Fruit fly (Drosophila melanogaster): ENCODE measurements around the gene CG6106.

CG6106 gene

dm6 chrX:18366033-18366850, 7.6 kb downstream of the CG6106 start, which contains the start of gene CrebB (continued):
- TF ChIP-seq Hnf4 (GFP tag; optimal IDR thresholded peaks at IDR 0.05) (no peak), CG32264 (GFP tag; optimal IDR thresholded peaks at IDR 0.05) (no peak), Jra (GFP tag; optimal IDR thresholded peaks at IDR 0.05) (no peak), CrebA (GFP tag; optimal IDR thresholded peaks at IDR 0.05; ENCODE audit: borderline replicate concordance) (peak; percentile 89), tai (GFP tag; optimal IDR thresholded peaks at IDR 0.05) (no peak), pan (optimal IDR thresholded peaks at IDR 0.05) (no peak)

dm6 chrX:18366851-18367649, 8.4 kb downstream of the CG6106 start:
- peak; percentile 75 for TF ChIP-seq woc (GFP tag; optimal IDR thresholded peaks at IDR 0.05)
- TF ChIP-seq psq (GFP tag; optimal IDR thresholded peaks at IDR 0.05), result peak; percentile 73
- TF ChIP-seq jim (GFP tag; optimal IDR thresholded peaks at IDR 0.05), result no peak
- TF ChIP-seq dmrt93B (GFP tag; optimal IDR thresholded peaks at IDR 0.05), result peak; percentile 76
- TF ChIP-seq ey (GFP tag; optimal IDR thresholded peaks at IDR 0.05), result peak; percentile 80
- TF ChIP-seq CG32264 (GFP tag; optimal IDR thresholded peaks at IDR 0.05), result peak; percentile 80
- TF ChIP-seq Hnf4 (GFP tag; optimal IDR thresholded peaks at IDR 0.05), result peak; percentile 63
- no peak for TF ChIP-seq lola (GFP tag; optimal IDR thresholded peaks at IDR 0.05)
- peak; percentile 77 to 83 for TF ChIP-seq foxo (GFP tag; optimal IDR thresholded peaks at IDR 0.05)
- TF ChIP-seq Sp1 (GFP tag; optimal IDR thresholded peaks at IDR 0.05), result peak; percentile 86
- TF ChIP-seq pan (optimal IDR thresholded peaks at IDR 0.05), result no peak
- peak; percentile 2 for TF ChIP-seq tai (GFP tag; optimal IDR thresholded peaks at IDR 0.05)
- TF ChIP-seq OdsH (GFP tag; optimal IDR thresholded peaks at IDR 0.05), result peak; percentile 55
- TF ChIP-seq dl (GFP tag; optimal IDR thresholded peaks at IDR 0.05; ENCODE audit: insufficient read depth in 1 of 2, partially characterized antibody in 2 of 2), result no peak
- TF ChIP-seq HLH106 (tag; optimal IDR thresholded peaks at IDR 0.05), result peak; percentile 92
- TF ChIP-seq N (GFP tag; optimal IDR thresholded peaks at IDR 0.05), result no peak
- peak; percentile 70 for TF ChIP-seq rgr (GFP tag; optimal IDR thresholded peaks at IDR 0.05)
- no peak for TF ChIP-seq dsf (GFP tag; optimal IDR thresholded peaks at IDR 0.05; ENCODE audit: borderline replicate concordance)
- TF ChIP-seq CG9705 (GFP tag; optimal IDR thresholded peaks at IDR 0.05), result peak; percentile 76
- TF ChIP-seq fru (GFP tag; optimal IDR thresholded peaks at IDR 0.05), result peak; percentile 84
- peak; percentile 83 for TF ChIP-seq h (GFP tag; optimal IDR thresholded peaks at IDR 0.05)
- peak; percentile 21 for TF ChIP-seq Rel (GFP tag; optimal IDR thresholded peaks at IDR 0.05)
- peak; percentile 77 for TF ChIP-seq Rel (tag; optimal IDR thresholded peaks at IDR 0.05)
- peak; percentile 52 for TF ChIP-seq Dif (GFP tag; optimal IDR thresholded peaks at IDR 0.05; ENCODE audit: partially characterized antibody)
- TF ChIP-seq br (GFP tag; optimal IDR thresholded peaks at IDR 0.05), result peak; percentile 82
- TF ChIP-seq Hr83 (GFP tag; optimal IDR thresholded peaks at IDR 0.05; ENCODE audit: poor library complexity, severe bottlenecking), result no peak
- TF ChIP-seq sage (GFP tag; optimal IDR thresholded peaks at IDR 0.05), result no peak
- no peak for TF ChIP-seq CrebA (GFP tag; optimal IDR thresholded peaks at IDR 0.05; ENCODE audit: borderline replicate concordance)
- peak; percentile 19 for TF ChIP-seq Jra (GFP tag; optimal IDR thresholded peaks at IDR 0.05)
- TF ChIP-seq brk (GFP tag; optimal IDR thresholded peaks at IDR 0.05), result no peak

dm6 chrX:18367806-18368643, 9.3 kb downstream of the CG6106 start:
- no peak for TF ChIP-seq dsf (GFP tag; optimal IDR thresholded peaks at IDR 0.05; ENCODE audit: borderline replicate concordance)
- no peak for TF ChIP-seq Hr83 (GFP tag; optimal IDR thresholded peaks at IDR 0.05; ENCODE audit: poor library complexity, severe bottlenecking)
- TF ChIP-seq Sp1 (GFP tag; optimal IDR thresholded peaks at IDR 0.05), result peak; percentile 62
- no peak for TF ChIP-seq N (GFP tag; optimal IDR thresholded peaks at IDR 0.05)
- peak; percentile 78 for TF ChIP-seq OdsH (GFP tag; optimal IDR thresholded peaks at IDR 0.05)
- no peak for TF ChIP-seq Abd-B (GFP tag; optimal IDR thresholded peaks at IDR 0.05)
- TF ChIP-seq CG32264 (GFP tag; optimal IDR thresholded peaks at IDR 0.05), result peak; percentile 28
- TF ChIP-seq dmrt93B (GFP tag; optimal IDR thresholded peaks at IDR 0.05), result no peak
- TF ChIP-seq lola (GFP tag; optimal IDR thresholded peaks at IDR 0.05), result no peak
- no peak for TF ChIP-seq tai (GFP tag; optimal IDR thresholded peaks at IDR 0.05)
- TF ChIP-seq HLH106 (tag; optimal IDR thresholded peaks at IDR 0.05), result peak; percentile 57
- no peak for TF ChIP-seq jim (GFP tag; optimal IDR thresholded peaks at IDR 0.05)
- TF ChIP-seq Vsx2 (GFP tag; optimal IDR thresholded peaks at IDR 0.05; ENCODE audit: partially characterized antibody), result no peak
- TF ChIP-seq rgr (GFP tag; optimal IDR thresholded peaks at IDR 0.05), result peak; percentile 81
- TF ChIP-seq pan (optimal IDR thresholded peaks at IDR 0.05), result no peak
- no peak for TF ChIP-seq Myc (optimal IDR thresholded peaks at IDR 0.05)
- no peak for TF ChIP-seq Hr78 (GFP tag; optimal IDR thresholded peaks at IDR 0.05)
- TF ChIP-seq fru (GFP tag; optimal IDR thresholded peaks at IDR 0.05), result peak; percentile 72
- no peak for TF ChIP-seq CG9705 (GFP tag; optimal IDR thresholded peaks at IDR 0.05)
- peak; percentile 73 for TF ChIP-seq Hnf4 (GFP tag; optimal IDR thresholded peaks at IDR 0.05)
- no peak for TF ChIP-seq usp (GFP tag; optimal IDR thresholded peaks at IDR 0.05)
- peak; percentile 66 for TF ChIP-seq psq (GFP tag; optimal IDR thresholded peaks at IDR 0.05)
- no peak for TF ChIP-seq Jra (GFP tag; optimal IDR thresholded peaks at IDR 0.05)
- peak; percentile 5 for TF ChIP-seq Mio (GFP tag; optimal IDR thresholded peaks at IDR 0.05)
- TF ChIP-seq dl (GFP tag; optimal IDR thresholded peaks at IDR 0.05; ENCODE audit: insufficient read depth in 1 of 2, partially characterized antibody in 2 of 2), result no peak
- TF ChIP-seq CrebA (GFP tag; optimal IDR thresholded peaks at IDR 0.05; ENCODE audit: borderline replicate concordance), result peak; percentile 16
- TF ChIP-seq foxo (GFP tag; optimal IDR thresholded peaks at IDR 0.05), result peak in 1 of 2 experiments; percentile 76
- TF ChIP-seq Dif (GFP tag; optimal IDR thresholded peaks at IDR 0.05; ENCODE audit: partially characterized antibody), result no peak
- peak; percentile 44 for TF ChIP-seq woc (GFP tag; optimal IDR thresholded peaks at IDR 0.05)
- TF ChIP-seq brk (GFP tag; optimal IDR thresholded peaks at IDR 0.05), result peak; percentile 44
- TF ChIP-seq br (GFP tag; optimal IDR thresholded peaks at IDR 0.05), result peak; percentile 82
